Fruit fly (Drosophila melanogaster) whole organism, pupa: ENCODE measurements around the gene PIG-H.

Experiments
- CG10348 ChIP-seq: fragments of 200-800 bp; sonication (Bioruptor generic); IDR thresholded peaks from 2 replicates; pipeline ENCODE4 v1.3.6; 2022; ENCODE audit warnings: missing biosample characterization, missing genetic modification characterization
- CG12605 ChIP-seq: fragments of 200-800 bp; sonication (Bioruptor generic); IDR thresholded peaks from 2 replicates; pipeline ENCODE4 v1.3.6; 2022; ENCODE audit warnings: missing biosample characterization, missing genetic modification characterization
- CG13204 ChIP-seq: fragments of 200-800 bp; sonication (Bioruptor generic); optimal IDR thresholded peaks from 2 replicates; lab custom pipeline; 2018; ENCODE audit warnings: missing biosample characterization, mild to moderate bottlenecking, missing genetic modification characterization, moderate library complexity
- CG14655 ChIP-seq: fragments of 200-800 bp; sonication (Bioruptor generic); optimal IDR thresholded peaks from 3 replicates; lab custom pipeline; 2017; ENCODE audit warnings: mild to moderate bottlenecking, missing biosample characterization, missing genetic modification reagents, missing genetic modification characterization
- CG15710 ChIP-seq: fragments of 200-800 bp; sonication (Bioruptor generic); optimal IDR thresholded peaks from 2 replicates; lab custom pipeline; 2018; ENCODE audit warnings: missing biosample characterization, mild to moderate bottlenecking, missing genetic modification characterization, moderate library complexity
- CG17806 ChIP-seq: fragments of 200-800 bp; sonication (Bioruptor generic); optimal IDR thresholded peaks from 2 replicates; lab custom pipeline; 2018; ENCODE audit warnings: missing biosample characterization, mild to moderate bottlenecking, missing genetic modification characterization, moderate library complexity
- CG32121 ChIP-seq: fragments of 200-800 bp; sonication (Bioruptor generic); IDR thresholded peaks from 2 replicates; pipeline ENCODE4 v1.3.6; 2022; ENCODE audit warnings: missing biosample characterization, missing genetic modification characterization
- CG34367 ChIP-seq: fragments of 200-800 bp; sonication (Bioruptor generic); optimal IDR thresholded peaks from 2 replicates; lab custom pipeline; 2018; ENCODE audit warnings: missing biosample characterization, mild to moderate bottlenecking, missing genetic modification characterization
- CG4496 ChIP-seq: fragments of 200-800 bp; sonication (Bioruptor generic); IDR thresholded peaks from 3 replicates; pipeline ENCODE4 v1.3.6; 2022; ENCODE audit warnings: missing biosample characterization, missing genetic modification characterization
- CG8159 ChIP-seq: fragments of 200-800 bp; sonication (Bioruptor generic); optimal IDR thresholded peaks from 3 replicates; lab custom pipeline; 2018; ENCODE audit warnings: missing biosample characterization, mild to moderate bottlenecking, missing genetic modification characterization, moderate library complexity
- CG8301 ChIP-seq: fragments of 200-800 bp; sonication (Bioruptor generic); optimal IDR thresholded peaks from 2 replicates; lab custom pipeline; 2018; ENCODE audit warnings: missing biosample characterization, mild to moderate bottlenecking, missing genetic modification characterization
- CG9948 ChIP-seq: fragments of 200-800 bp; sonication (Bioruptor generic); optimal IDR thresholded peaks from 2 replicates; lab custom pipeline; 2018; ENCODE audit warnings: missing biosample characterization, mild to moderate bottlenecking, missing genetic modification characterization, moderate library complexity
- D1 ChIP-seq: fragments of 200-800 bp; sonication (Bioruptor generic); optimal IDR thresholded peaks from 2 replicates; lab custom pipeline; 2018; ENCODE audit warnings: missing biosample characterization, mild to moderate bottlenecking, missing genetic modification characterization, moderate library complexity
- EcR ChIP-seq: fragments of 200-800 bp; sonication (Bioruptor generic); optimal IDR thresholded peaks from 3 replicates; lab custom pipeline; 2019; ENCODE audit warnings: missing biosample characterization, missing genetic modification characterization, mild to moderate bottlenecking, moderate library complexity, missing genetic modification reagents
- Ets98B ChIP-seq: fragments of 200-800 bp; sonication (Bioruptor generic); IDR thresholded peaks from 2 replicates; pipeline ENCODE4 v1.3.6; 2022; ENCODE audit warnings: missing biosample characterization, missing genetic modification characterization
- Pif1A ChIP-seq: fragments of 200-800 bp; sonication (Bioruptor generic); optimal IDR thresholded peaks from 3 replicates; lab custom pipeline; 2016; ENCODE audit warnings: missing biosample characterization, missing genetic modification characterization
- Pif1B ChIP-seq: fragments of 200-800 bp; sonication (Bioruptor generic); optimal IDR thresholded peaks from 3 replicates; lab custom pipeline; 2016; ENCODE audit warnings: missing biosample characterization, missing genetic modification characterization
- Snoo ChIP-seq: fragments of 200-800 bp; sonication (Bioruptor generic); optimal IDR thresholded peaks from 3 replicates; lab custom pipeline; 2017; ENCODE audit warnings: missing biosample characterization, mild to moderate bottlenecking, missing genetic modification characterization, inconsistent platforms
- fd96Ca ChIP-seq: fragments of 200-800 bp; sonication (Bioruptor generic); IDR thresholded peaks from 3 replicates; pipeline ENCODE4 v1.3.6; 2022; ENCODE audit warnings: missing biosample characterization, missing genetic modification characterization
- gl ChIP-seq: fragments of 200-800 bp; sonication (Bioruptor generic); optimal IDR thresholded peaks from 2 replicates; lab custom pipeline; 2018; ENCODE audit warnings: missing biosample characterization, mild to moderate bottlenecking, missing genetic modification characterization
- rn ChIP-seq: fragments of 200-800 bp; sonication (Bioruptor generic); IDR thresholded peaks from 2 replicates; pipeline ENCODE4 v1.3.6; 2022; ENCODE audit warnings: missing biosample characterization, missing genetic modification characterization

Gene PIG-H

dm6 chr3R:7962778-7963494 lies 36.7 kb upstream of the PIG-H start:
- TF ChIP-seq CG14655 (GFP tag; lab: Kevin White, UChicago), result peak; percentile 87
- peak; percentile 82 for TF ChIP-seq CG8159 (tag; lab: Kevin White, UChicago)
- TF ChIP-seq CG4496 (GFP tag; lab: Robert Waterston, UW), result peak; percentile 73; the same call in 2 of the 3 replicates
- TF ChIP-seq D1 (tag; lab: Kevin White, UChicago), result no peak
- TF ChIP-seq Pif1A (GFP tag; lab: Kevin White, UChicago), result peak; percentile 15
- no peak for TF ChIP-seq gl (tag; lab: Kevin White, UChicago)
- TF ChIP-seq CG12605, result no peak
- TF ChIP-seq Pif1B, result peak; percentile 54
- peak; percentile 33 for TF ChIP-seq CG17806 (tag; lab: Kevin White, UChicago)
- TF ChIP-seq Ets98B (GFP tag; lab: Robert Waterston, UW), result peak; percentile 49
- TF ChIP-seq CG8301 (tag; lab: Kevin White, UChicago), result peak; percentile 54
- peak; percentile 78 for TF ChIP-seq CG9948 (tag; lab: Kevin White, UChicago)
- peak; percentile 66 for TF ChIP-seq CG15710 (tag; lab: Kevin White, UChicago)
- peak; percentile 55 for TF ChIP-seq CG34367 (tag; lab: Kevin White, UChicago)
- peak; percentile 76 for TF ChIP-seq fd96Ca (GFP tag; lab: Robert Waterston, UW)
- TF ChIP-seq CG13204 (GFP tag; lab: Kevin White, UChicago), result peak; percentile 84
- TF ChIP-seq CG10348 (GFP tag; lab: Robert Waterston, UW), result no peak
- TF ChIP-seq Snoo, result peak; percentile 73
- 0 out of 2 replicates have a peak, but pooled peaks have one; percentile 21 for TF ChIP-seq rn (GFP tag; lab: Robert Waterston, UW)

- TF ChIP-seq CG4496 (GFP tag; lab: Robert Waterston, UW), result 0 out of 3 replicates have a peak, but pooled peaks have one; percentile 39
- TF ChIP-seq EcR, result no peak
- peak; percentile 43; the same call in 1 of the 2 replicates for TF ChIP-seq CG32121 (GFP tag; lab: Robert Waterston, UW)
- TF ChIP-seq CG15710 (tag; lab: Kevin White, UChicago), result no peak
- no peak; the same call in 1 of the 2 replicates for TF ChIP-seq Ets98B (GFP tag; lab: Robert Waterston, UW)
- TF ChIP-seq Pif1A (GFP tag; lab: Kevin White, UChicago), result no peak
- no peak for TF ChIP-seq CG8159 (tag; lab: Kevin White, UChicago)
- no peak for TF ChIP-seq CG8301 (tag; lab: Kevin White, UChicago)
- TF ChIP-seq CG10348 (GFP tag; lab: Robert Waterston, UW), result no peak
- no peak for TF ChIP-seq CG34367 (tag; lab: Kevin White, UChicago)
- peak; percentile 58 for TF ChIP-seq CG13204 (GFP tag; lab: Kevin White, UChicago)
- TF ChIP-seq rn (GFP tag; lab: Robert Waterston, UW), result no peak; the same call in 1 of the 2 replicates
Observed at dm6 chr3R:7963495-7964132, 36.0 kb upstream of the PIG-H start.

- no peak for TF ChIP-seq CG10348 (GFP tag; lab: Robert Waterston, UW)
- TF ChIP-seq CG4496 (GFP tag; lab: Robert Waterston, UW), result no peak
Observed at dm6 chr3R:7964751-7965319, 34.8 kb upstream of the PIG-H start.

- TF ChIP-seq CG15710 (tag; lab: Kevin White, UChicago), result no peak
- peak; percentile 76 for TF ChIP-seq CG4496 (GFP tag; lab: Robert Waterston, UW)
- TF ChIP-seq CG34367 (tag; lab: Kevin White, UChicago), result no peak
- TF ChIP-seq gl (tag; lab: Kevin White, UChicago), result peak; percentile 16
- TF ChIP-seq rn (GFP tag; lab: Robert Waterston, UW), result no peak
- TF ChIP-seq CG10348 (GFP tag; lab: Robert Waterston, UW), result no peak
- TF ChIP-seq CG32121 (GFP tag; lab: Robert Waterston, UW), result peak; percentile 12; the same call in 1 of the 2 replicates
- TF ChIP-seq fd96Ca (GFP tag; lab: Robert Waterston, UW), result no peak; the same call in none of the 3 replicates
- no peak for TF ChIP-seq CG17806 (tag; lab: Kevin White, UChicago)
- no peak for TF ChIP-seq CG9948 (tag; lab: Kevin White, UChicago)
- TF ChIP-seq CG8159 (tag; lab: Kevin White, UChicago), result no peak
- TF ChIP-seq Pif1A (GFP tag; lab: Kevin White, UChicago), result no peak
- TF ChIP-seq Snoo, result no peak
- no peak for TF ChIP-seq CG14655 (GFP tag; lab: Kevin White, UChicago)
- TF ChIP-seq CG12605, result peak; percentile 62
- no peak for TF ChIP-seq CG8301 (tag; lab: Kevin White, UChicago)
- TF ChIP-seq D1 (tag; lab: Kevin White, UChicago), result no peak
- peak; percentile 30; the same call in 1 of the 2 replicates for TF ChIP-seq Ets98B (GFP tag; lab: Robert Waterston, UW)
- no peak for TF ChIP-seq Pif1B
- TF ChIP-seq CG13204 (GFP tag; lab: Kevin White, UChicago), result peak; percentile 74
- peak; percentile 85 for TF ChIP-seq EcR
- TF ChIP-seq, all 21 proteins: peak for 7
Observed at dm6 chr3R:7966544-7967264, 32.9 kb upstream of the PIG-H start.
